Worm (Caenorhabditis elegans) whole organism, mixed stage, embryonic: ENCODE data around the gene drd-5.

Source experiments
- elt-1 ChIP-seq: sonication (generic microtip); optimal IDR thresholded peaks from 2 replicates; lab custom pipeline; 2017; ENCODE audit warnings: missing genetic modification characterization, mild to moderate bottlenecking, missing compliant biosample characterization, antibody characterized with exemption, moderate library complexity, borderline replicate concordance; ENCODE audit not compliant: insufficient read depth
- nhr-76 ChIP-seq: sonication (generic microtip); optimal IDR thresholded peaks from 2 replicates; lab custom pipeline; 2017; ENCODE audit warnings: missing biosample characterization, missing genetic modification characterization
- sem-2 ChIP-seq: fragments of 200-800 bp; sonication (Bioruptor generic); optimal IDR thresholded peaks from 2 replicates; lab custom pipeline; 2018; ENCODE audit warnings: mild to moderate bottlenecking, missing genetic modification characterization, missing compliant biosample characterization
- unc-62 ChIP-seq: fragments of 150-350 bp; optimal IDR thresholded peaks from 2 replicates; lab custom pipeline; 2014; ENCODE audit warnings: missing biosample characterization, missing genetic modification reagents, missing genetic modification characterization
- ztf-11 ChIP-seq: fragments of 150-350 bp; optimal IDR thresholded peaks from 2 replicates; lab custom pipeline; 2014; ENCODE audit warnings: missing biosample characterization, missing genetic modification characterization

DNA sequence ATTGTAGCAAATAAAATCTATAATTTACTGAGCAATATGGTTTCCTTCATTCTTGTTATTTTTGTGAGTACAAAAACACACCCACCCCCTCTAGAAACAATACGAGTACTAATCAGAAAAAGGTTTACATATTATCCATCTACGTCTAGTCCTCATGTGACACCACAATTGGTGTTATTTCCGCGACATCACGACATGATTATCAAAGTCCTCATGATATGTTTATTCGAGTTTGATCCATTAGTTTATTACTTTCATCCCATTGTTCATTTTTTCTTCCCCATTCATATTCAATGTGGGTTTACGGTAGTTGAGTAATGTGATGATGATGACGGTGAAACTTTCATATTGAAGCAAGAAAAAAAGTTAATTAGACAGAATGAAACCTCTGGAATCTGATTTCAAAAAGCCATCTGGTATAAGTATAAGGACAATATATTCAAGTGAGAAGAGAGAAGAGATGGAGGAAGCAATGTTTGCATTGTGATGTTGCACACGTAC lies 8.2 kb upstream of the drd-5 start:
- TF ChIP-seq ztf-11 (tag; lab: Kevin White, UChicago): no peak
- TF ChIP-seq unc-62 (GFP tag; lab: Kevin White, UChicago): no peak
- no peak for TF ChIP-seq elt-1 (tag; lab: Kevin White, UChicago)
- TF ChIP-seq nhr-76 (tag; lab: Kevin White, UChicago): no peak
- TF ChIP-seq sem-2 (GFP tag; lab: Kevin White, UChicago): no peak
